Fruit fly (Drosophila melanogaster) whole organism, pupa: ENCODE measurements around the gene bcn92.

Source experiments
- CG10348 ChIP-seq: fragments of 200-800 bp; sonication (Bioruptor generic); IDR thresholded peaks from 2 replicates; pipeline ENCODE4 v1.3.6; 2022; ENCODE audit warnings: missing biosample characterization, missing genetic modification characterization
- CG12605 ChIP-seq: fragments of 200-800 bp; sonication (Bioruptor generic); IDR thresholded peaks from 2 replicates; pipeline ENCODE4 v1.3.6; 2022; ENCODE audit warnings: missing biosample characterization, missing genetic modification characterization
- CG13204 ChIP-seq: fragments of 200-800 bp; sonication (Bioruptor generic); optimal IDR thresholded peaks from 2 replicates; lab custom pipeline; 2018; ENCODE audit warnings: missing biosample characterization, mild to moderate bottlenecking, missing genetic modification characterization, moderate library complexity
- CG14655 ChIP-seq: fragments of 200-800 bp; sonication (Bioruptor generic); optimal IDR thresholded peaks from 3 replicates; lab custom pipeline; 2017; ENCODE audit warnings: mild to moderate bottlenecking, missing biosample characterization, missing genetic modification reagents, missing genetic modification characterization
- CG15710 ChIP-seq: fragments of 200-800 bp; sonication (Bioruptor generic); optimal IDR thresholded peaks from 2 replicates; lab custom pipeline; 2018; ENCODE audit warnings: missing biosample characterization, mild to moderate bottlenecking, missing genetic modification characterization, moderate library complexity
- CG17806 ChIP-seq: fragments of 200-800 bp; sonication (Bioruptor generic); optimal IDR thresholded peaks from 2 replicates; lab custom pipeline; 2018; ENCODE audit warnings: missing biosample characterization, mild to moderate bottlenecking, missing genetic modification characterization, moderate library complexity
- CG32121 ChIP-seq: fragments of 200-800 bp; sonication (Bioruptor generic); IDR thresholded peaks from 2 replicates; pipeline ENCODE4 v1.3.6; 2022; ENCODE audit warnings: missing biosample characterization, missing genetic modification characterization
- CG34367 ChIP-seq: fragments of 200-800 bp; sonication (Bioruptor generic); optimal IDR thresholded peaks from 2 replicates; lab custom pipeline; 2018; ENCODE audit warnings: missing biosample characterization, mild to moderate bottlenecking, missing genetic modification characterization
- CG4496 ChIP-seq: fragments of 200-800 bp; sonication (Bioruptor generic); IDR thresholded peaks from 3 replicates; pipeline ENCODE4 v1.3.6; 2022; ENCODE audit warnings: missing biosample characterization, missing genetic modification characterization
- CG8301 ChIP-seq: fragments of 200-800 bp; sonication (Bioruptor generic); optimal IDR thresholded peaks from 2 replicates; lab custom pipeline; 2018; ENCODE audit warnings: missing biosample characterization, mild to moderate bottlenecking, missing genetic modification characterization
- CG9948 ChIP-seq: fragments of 200-800 bp; sonication (Bioruptor generic); optimal IDR thresholded peaks from 2 replicates; lab custom pipeline; 2018; ENCODE audit warnings: missing biosample characterization, mild to moderate bottlenecking, missing genetic modification characterization, moderate library complexity
- D1 ChIP-seq: fragments of 200-800 bp; sonication (Bioruptor generic); optimal IDR thresholded peaks from 2 replicates; lab custom pipeline; 2018; ENCODE audit warnings: missing biosample characterization, mild to moderate bottlenecking, missing genetic modification characterization, moderate library complexity
- EcR ChIP-seq: fragments of 200-800 bp; sonication (Bioruptor generic); optimal IDR thresholded peaks from 3 replicates; lab custom pipeline; 2019; ENCODE audit warnings: missing biosample characterization, missing genetic modification characterization, mild to moderate bottlenecking, moderate library complexity, missing genetic modification reagents
- Ets98B ChIP-seq: fragments of 200-800 bp; sonication (Bioruptor generic); IDR thresholded peaks from 2 replicates; pipeline ENCODE4 v1.3.6; 2022; ENCODE audit warnings: missing biosample characterization, missing genetic modification characterization
- Pif1A ChIP-seq: fragments of 200-800 bp; sonication (Bioruptor generic); optimal IDR thresholded peaks from 3 replicates; lab custom pipeline; 2016; ENCODE audit warnings: missing biosample characterization, missing genetic modification characterization
- Pif1B ChIP-seq: fragments of 200-800 bp; sonication (Bioruptor generic); optimal IDR thresholded peaks from 3 replicates; lab custom pipeline; 2016; ENCODE audit warnings: missing biosample characterization, missing genetic modification characterization
- Snoo ChIP-seq: fragments of 200-800 bp; sonication (Bioruptor generic); optimal IDR thresholded peaks from 3 replicates; lab custom pipeline; 2017; ENCODE audit warnings: missing biosample characterization, mild to moderate bottlenecking, missing genetic modification characterization, inconsistent platforms
- gl ChIP-seq: fragments of 200-800 bp; sonication (Bioruptor generic); optimal IDR thresholded peaks from 2 replicates; lab custom pipeline; 2018; ENCODE audit warnings: missing biosample characterization, mild to moderate bottlenecking, missing genetic modification characterization
- rn ChIP-seq: fragments of 200-800 bp; sonication (Bioruptor generic); IDR thresholded peaks from 2 replicates; pipeline ENCODE4 v1.3.6; 2022; ENCODE audit warnings: missing biosample characterization, missing genetic modification characterization

The bcn92 gene

dm6 chrX:2106367-2106766, 43.1 kb downstream of the bcn92 start:
- TF ChIP-seq CG12605 (GFP tag; lab: Robert Waterston, UW) (no peak), Snoo (tag; lab: Kevin White, UChicago) (no peak), CG13204 (GFP tag; lab: Kevin White, UChicago) (no peak), EcR (no peak), Pif1A (GFP tag; lab: Kevin White, UChicago) (no peak), CG14655 (no peak), CG17806 (tag; lab: Kevin White, UChicago) (no peak)

DNA sequence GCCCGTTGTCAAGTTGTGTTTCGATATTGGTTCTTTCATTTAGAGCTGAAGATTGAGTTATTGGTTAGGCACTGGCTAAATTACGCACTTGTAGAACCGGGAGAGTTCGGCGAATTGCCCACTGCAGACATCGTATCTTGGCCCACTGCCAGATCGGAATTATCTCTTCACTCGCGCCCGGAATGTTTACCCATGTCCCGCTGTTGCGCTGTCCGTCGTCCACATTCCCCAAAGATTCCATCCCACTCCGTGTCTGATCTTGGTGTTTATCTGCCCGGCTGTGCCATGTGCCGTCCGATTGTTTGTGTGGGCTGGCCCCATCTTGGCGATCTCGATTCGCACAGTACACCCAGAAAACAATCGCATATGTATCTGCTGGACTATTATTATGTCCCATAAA, 45.1 kb downstream of the bcn92 start:
- TF ChIP-seq CG9948 (no peak), Pif1B (GFP tag; lab: Kevin White, UChicago) (no peak), CG34367 (tag; lab: Kevin White, UChicago) (no peak), Snoo (tag; lab: Kevin White, UChicago) (no peak), CG10348 (no peak), CG15710 (tag; lab: Kevin White, UChicago) (no peak), gl (tag; lab: Kevin White, UChicago) (no peak), Ets98B (GFP tag; lab: Robert Waterston, UW) (no peak), CG14655 (no peak), rn (GFP tag; lab: Robert Waterston, UW) (no peak)

- no peak for TF ChIP-seq CG32121 (GFP tag; lab: Robert Waterston, UW)
- TF ChIP-seq EcR, result no peak
- TF ChIP-seq Pif1A (GFP tag; lab: Kevin White, UChicago), result no peak
- TF ChIP-seq CG9948, result no peak
- no peak for TF ChIP-seq CG4496 (GFP tag; lab: Robert Waterston, UW)
- TF ChIP-seq CG8301 (tag; lab: Kevin White, UChicago), result no peak
- no peak for TF ChIP-seq CG14655
- TF ChIP-seq Pif1B (GFP tag; lab: Kevin White, UChicago), result no peak
- TF ChIP-seq D1 (tag; lab: Kevin White, UChicago), result no peak
- no peak for TF ChIP-seq CG13204 (GFP tag; lab: Kevin White, UChicago)
- TF ChIP-seq Ets98B (GFP tag; lab: Robert Waterston, UW), result no peak
- no peak for TF ChIP-seq CG34367 (tag; lab: Kevin White, UChicago)
Observed at dm6 chrX:2103859-2104258, 45.6 kb downstream of the bcn92 start.
